Worm (Caenorhabditis elegans) whole organism, young adult: ENCODE measurements around the gene fis-1.

Experiments
- B0261.1 ChIP-seq: sonication (generic microtip); optimal IDR thresholded peaks from 2 replicates; lab custom pipeline; 2016; ENCODE audit warnings: mild to moderate bottlenecking, missing genetic modification characterization, moderate library complexity, missing compliant biosample characterization
- B0336.3 ChIP-seq: fragments of 200-800 bp; sonication (Bioruptor generic); IDR thresholded peaks from 2 replicates; pipeline ENCODE4 v1.3.6; 2022; ENCODE audit warnings: missing genetic modification characterization, missing compliant biosample characterization
- C17E4.6 ChIP-seq: fragments of 200-800 bp; sonication (Bioruptor generic); IDR thresholded peaks from 2 replicates; pipeline ENCODE4 v1.3.6; 2022; ENCODE audit warnings: missing genetic modification reagents, missing genetic modification characterization, missing compliant biosample characterization
- F23B12.7 ChIP-seq: sonication (generic microtip); optimal IDR thresholded peaks from 2 replicates; lab custom pipeline; 2017; ENCODE audit warnings: missing genetic modification characterization, mild to moderate bottlenecking, missing compliant biosample characterization, antibody characterized with exemption, moderate library complexity; ENCODE audit not compliant: insufficient read depth
- F49E8.2 ChIP-seq: sonication (generic microtip); optimal IDR thresholded peaks from 3 replicates; lab custom pipeline; 2017; ENCODE audit warnings: missing genetic modification characterization, mild to moderate bottlenecking, missing compliant biosample characterization, antibody characterized with exemption, moderate library complexity; ENCODE audit not compliant: insufficient read depth
- F55B11.4 ChIP-seq: sonication (generic microtip); optimal IDR thresholded peaks from 2 replicates; lab custom pipeline; 2016; ENCODE audit warnings: missing compliant biosample characterization, missing genetic modification characterization, borderline replicate concordance; ENCODE audit not compliant: insufficient read depth
- K11D2.4 ChIP-seq: fragments of 200-800 bp; sonication (Bioruptor generic); IDR thresholded peaks from 2 replicates; pipeline ENCODE4 v1.3.6; 2022; ENCODE audit warnings: missing genetic modification reagents, missing genetic modification characterization, missing compliant biosample characterization
- K12H6.12 ChIP-seq: fragments of 200-800 bp; sonication (Bioruptor generic); optimal IDR thresholded peaks from 2 replicates; lab custom pipeline; 2018; ENCODE audit warnings: mild to moderate bottlenecking, missing genetic modification characterization, missing compliant biosample characterization
- Y79H2A.3 ChIP-seq: fragments of 200-800 bp; sonication (Bioruptor generic); conservative IDR thresholded peaks from 2 replicates; pipeline ENCODE4 v1.3.6; 2022; ENCODE audit warnings: missing genetic modification reagents, missing genetic modification characterization, missing compliant biosample characterization
- Y95B8A.8 ChIP-seq: fragments of 200-800 bp; sonication (Bioruptor generic); IDR thresholded peaks from 2 replicates; pipeline ENCODE4 v1.3.6; 2022; ENCODE audit warnings: missing genetic modification reagents, missing genetic modification characterization, missing compliant biosample characterization
- ZK185.1 ChIP-seq: sonication (generic microtip); optimal IDR thresholded peaks from 2 replicates; lab custom pipeline; 2016; ENCODE audit warnings: mild to moderate bottlenecking, missing genetic modification characterization, missing compliant biosample characterization; ENCODE audit not compliant: poor library complexity, severe bottlenecking
- akir-1 ChIP-seq: fragments of 200-800 bp; sonication (Bioruptor generic); optimal IDR thresholded peaks from 2 replicates; lab custom pipeline; 2018; ENCODE audit warnings: mild to moderate bottlenecking, missing genetic modification characterization, moderate library complexity, missing compliant biosample characterization
- ama-1 ChIP-seq, 3 experiments: fragments of 150-350 bp in 1 of 3; sonication (generic microtip) in 2 of 3; optimal IDR thresholded peaks; 2 replicates each; lab custom pipeline; 2014 to 2018; ENCODE audit warnings: missing biosample characterization in 2 of 3, missing genetic modification characterization in 2 of 3, missing genetic modification reagents in 2 of 3
- attf-3 ChIP-seq: fragments of 200-800 bp; sonication (Bioruptor generic); conservative IDR thresholded peaks from 2 replicates; pipeline ENCODE4 v1.3.6; 2022; ENCODE audit warnings: missing genetic modification reagents, missing genetic modification characterization, missing compliant biosample characterization
- attf-6 ChIP-seq: fragments of 200-800 bp; sonication (Bioruptor generic); IDR thresholded peaks from 2 replicates; pipeline ENCODE4 v1.3.6; 2022; ENCODE audit warnings: missing genetic modification reagents, missing genetic modification characterization, missing compliant biosample characterization
- ccch-3 ChIP-seq: fragments of 200-800 bp; sonication (Bioruptor generic); optimal IDR thresholded peaks from 2 replicates; lab custom pipeline; 2018; ENCODE audit warnings: mild to moderate bottlenecking, missing genetic modification characterization, missing compliant biosample characterization
- chd-7 ChIP-seq: sonication (generic microtip); optimal IDR thresholded peaks from 2 replicates; lab custom pipeline; 2016; ENCODE audit warnings: mild to moderate bottlenecking, missing genetic modification characterization, moderate library complexity, missing compliant biosample characterization
- dpl-1 ChIP-seq: fragments of 150-350 bp; optimal IDR thresholded peaks from 2 replicates; lab custom pipeline; 2014; ENCODE audit warnings: missing biosample characterization, missing genetic modification reagents, missing genetic modification characterization
- him-1 ChIP-seq: sonication (generic microtip); optimal IDR thresholded peaks from 2 replicates; lab custom pipeline; 2016; ENCODE audit warnings: missing genotype, missing genetic modification reagents, missing genetic modification characterization, missing compliant biosample characterization
- hlh-12 ChIP-seq: sonication (generic microtip); optimal IDR thresholded peaks from 2 replicates; lab custom pipeline; 2016; ENCODE audit warnings: missing genetic modification characterization, missing compliant biosample characterization
- lin-26 ChIP-seq: fragments of 200-800 bp; sonication (Bioruptor generic); IDR thresholded peaks from 2 replicates; pipeline ENCODE4 v1.3.6; 2022; ENCODE audit warnings: missing genetic modification reagents, missing genetic modification characterization, missing compliant biosample characterization
- lin-35 ChIP-seq, 3 experiments: fragments of 150-350 bp in 2 of 3; sonication (generic microtip) in 1 of 3; optimal IDR thresholded peaks; 2 replicates each; lab custom pipeline; 2014 to 2018; ENCODE audit warnings: missing biosample characterization in 3 of 3, missing genetic modification characterization in 3 of 3, missing genetic modification reagents in 3 of 3
- lin-54 ChIP-seq: fragments of 200-800 bp; sonication (Bioruptor generic); optimal IDR thresholded peaks from 2 replicates; lab custom pipeline; 2018; ENCODE audit warnings: mild to moderate bottlenecking, missing genetic modification characterization, missing compliant biosample characterization
- lir-1 ChIP-seq: fragments of 200-800 bp; sonication (Bioruptor generic); conservative IDR thresholded peaks from 2 replicates; pipeline ENCODE4 v1.3.6; 2022; ENCODE audit warnings: missing genetic modification reagents, missing genetic modification characterization, missing compliant biosample characterization
- lsl-1 ChIP-seq: fragments of 200-800 bp; sonication (Bioruptor generic); optimal IDR thresholded peaks from 2 replicates; lab custom pipeline; 2018; ENCODE audit warnings: mild to moderate bottlenecking, missing genetic modification characterization, moderate library complexity, missing compliant biosample characterization
- madf-3 ChIP-seq: fragments of 200-800 bp; sonication (Bioruptor generic); IDR thresholded peaks from 2 replicates; pipeline ENCODE4 v1.3.6; 2022; ENCODE audit warnings: missing genetic modification reagents, missing genetic modification characterization, missing compliant biosample characterization
- madf-6 ChIP-seq: fragments of 200-800 bp; sonication (Bioruptor generic); IDR thresholded peaks from 2 replicates; pipeline ENCODE4 v1.3.6; 2022; ENCODE audit warnings: missing genetic modification reagents, missing genetic modification characterization, missing compliant biosample characterization
- madf-8 ChIP-seq: fragments of 200-800 bp; sonication (Bioruptor generic); conservative IDR thresholded peaks from 2 replicates; pipeline ENCODE4 v1.3.6; 2022; ENCODE audit warnings: missing genetic modification reagents, missing genetic modification characterization, missing compliant biosample characterization
- mcd-1 ChIP-seq: fragments of 200-800 bp; sonication (Bioruptor generic); IDR thresholded peaks from 2 replicates; pipeline ENCODE4 v1.3.6; 2022; ENCODE audit warnings: missing genetic modification reagents, missing genetic modification characterization, missing compliant biosample characterization
- mxl-1 ChIP-seq: sonication (generic microtip); optimal IDR thresholded peaks from 2 replicates; lab custom pipeline; 2016; ENCODE audit warnings: missing genetic modification characterization, missing compliant biosample characterization
- nfya-1 ChIP-seq: sonication (generic microtip); optimal IDR thresholded peaks from 2 replicates; lab custom pipeline; 2017; ENCODE audit warnings: antibody characterized with exemption, missing compliant biosample characterization, missing genetic modification characterization, borderline replicate concordance; ENCODE audit not compliant: insufficient read depth
- nfya-2 ChIP-seq: fragments of 200-800 bp; sonication (Bioruptor generic); IDR thresholded peaks from 2 replicates; pipeline ENCODE4 v1.3.6; 2022; ENCODE audit warnings: missing genetic modification reagents, missing genetic modification characterization, missing compliant biosample characterization
- nhr-179 ChIP-seq: sonication (generic microtip); optimal IDR thresholded peaks from 2 replicates; lab custom pipeline; 2016; ENCODE audit warnings: mild to moderate bottlenecking, missing genetic modification characterization, missing compliant biosample characterization
- nhr-80 ChIP-seq: sonication (generic microtip); optimal IDR thresholded peaks from 2 replicates; lab custom pipeline; 2016; ENCODE audit warnings: missing genetic modification characterization, missing compliant biosample characterization
- somi-1 ChIP-seq: fragments of 200-800 bp; sonication (Bioruptor generic); optimal IDR thresholded peaks from 2 replicates; lab custom pipeline; 2018; ENCODE audit warnings: mild to moderate bottlenecking, missing genetic modification characterization, missing compliant biosample characterization
- tbp1 ChIP-seq: fragments of 200-800 bp; sonication (Bioruptor generic); optimal IDR thresholded peaks from 2 replicates; lab custom pipeline; 2018; ENCODE audit warnings: mild to moderate bottlenecking, missing genetic modification characterization, missing compliant biosample characterization
- tbx-9 ChIP-seq: sonication (generic microtip); optimal IDR thresholded peaks from 2 replicates; lab custom pipeline; 2016; ENCODE audit warnings: borderline replicate concordance, missing genetic modification characterization, inconsistent platforms, missing compliant biosample characterization
- zfh-2 ChIP-seq: fragments of 200-800 bp; sonication (Bioruptor generic); conservative IDR thresholded peaks from 2 replicates; pipeline ENCODE4 v1.3.6; 2022; ENCODE audit warnings: missing genetic modification reagents, missing genetic modification characterization, missing compliant biosample characterization
- ztf-25 ChIP-seq: fragments of 200-800 bp; sonication (Bioruptor generic); IDR thresholded peaks from 2 replicates; pipeline ENCODE4 v1.3.6; 2022; ENCODE audit warnings: missing genetic modification reagents, missing genetic modification characterization, missing compliant biosample characterization

fis-1 gene

DNA sequence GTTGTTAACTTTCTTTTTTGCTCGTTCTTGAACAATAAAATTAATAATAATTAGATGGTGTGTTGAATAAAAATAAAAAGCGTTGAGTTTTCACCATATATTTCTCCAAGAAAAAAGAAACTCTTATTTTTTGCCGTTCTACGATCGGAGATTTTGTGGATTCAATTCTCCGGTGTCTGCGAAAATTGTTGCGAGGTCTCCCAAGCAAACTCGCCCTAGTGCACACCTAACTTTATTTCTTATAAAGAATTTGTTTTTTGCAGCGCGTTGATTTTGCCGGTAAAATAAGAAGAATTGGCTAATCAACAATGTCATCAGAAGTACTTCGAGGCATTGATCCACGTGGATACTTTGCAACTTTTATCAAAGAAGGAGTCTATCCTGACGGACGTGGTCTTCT, 13.5 kb upstream of the fis-1 start, which contains the start of gene exos-8 (continued):
- no peak for TF ChIP-seq zfh-2 (GFP tag; lab: Robert Waterston, UW)
- TF ChIP-seq dpl-1 (GFP tag; lab: Kevin White, UChicago) = peak; percentile 37
- TF ChIP-seq mcd-1 = peak; percentile 92
- peak; percentile 86 for TF ChIP-seq F23B12.7 (tag; lab: Kevin White, UChicago)
- peak; percentile 65 for TF ChIP-seq attf-3 (GFP tag; lab: Robert Waterston, UW)
- TF ChIP-seq ama-1 (optimal IDR thresholded peaks at IDR 0.05; lab: Kevin White, UChicago) = no peak
- TF ChIP-seq ama-1 (GFP tag; optimal IDR thresholded peaks at IDR 0.05; lab: Kevin White, UChicago) = no peak
- TF ChIP-seq nhr-80 (tag; lab: Kevin White, UChicago) = peak; percentile 54
- TF ChIP-seq chd-7 (tag; lab: Kevin White, UChicago) = no peak
- TF ChIP-seq madf-8 (GFP tag; lab: Robert Waterston, UW) = peak; percentile 36; the same call in 1 of the 2 replicates
- TF ChIP-seq hlh-12 (tag; lab: Kevin White, UChicago) = no peak
- TF ChIP-seq ZK185.1 = peak; percentile 48
- TF ChIP-seq akir-1 (GFP tag; lab: Kevin White, UChicago) = peak; percentile 44
- peak; percentile 40 for TF ChIP-seq lin-54 (GFP tag; lab: Kevin White, UChicago)
- no peak for TF ChIP-seq B0336.3 (GFP tag; lab: Robert Waterston, UW)
- 0 out of 2 replicates have a peak, but pooled peaks have one; percentile 51 for TF ChIP-seq lin-26
- TF ChIP-seq lir-1 (GFP tag; lab: Robert Waterston, UW) = no peak; the same call in 1 of the 2 replicates

DNA sequence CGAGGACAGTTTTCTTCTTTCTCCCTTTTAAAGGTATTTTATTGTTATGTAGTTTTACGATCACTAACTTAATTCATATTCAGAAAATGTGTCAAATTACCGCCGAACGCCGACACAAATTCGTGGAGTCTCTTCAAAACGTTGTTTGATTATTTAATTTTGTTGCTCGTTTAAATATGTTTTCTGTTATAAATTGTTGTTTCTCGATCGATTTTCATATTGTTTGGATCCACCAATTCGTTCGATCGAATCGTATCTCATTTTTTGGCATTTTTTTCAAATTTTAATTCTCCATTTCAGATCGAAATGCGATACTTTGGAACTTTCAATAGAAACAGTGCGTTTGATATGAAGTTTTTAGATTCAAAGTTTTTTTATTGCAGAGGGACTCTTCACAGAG, 12.4 kb upstream of the fis-1 start, which contains the start of gene F41G3.6:
Gene F41G3.6 (plus strand): TSS at position 301 of the 400 bp plus-strand sequence.
- no peak for TF ChIP-seq K11D2.4 (GFP tag; lab: Robert Waterston, UW)
- no peak for TF ChIP-seq Y95B8A.8 (GFP tag; lab: Robert Waterston, UW)
- TF ChIP-seq nhr-80 (tag; lab: Kevin White, UChicago) = no peak
- no peak for TF ChIP-seq nfya-2 (GFP tag; lab: Robert Waterston, UW)
- TF ChIP-seq tbx-9 = no peak
- no peak for TF ChIP-seq B0261.1 (tag; lab: Kevin White, UChicago)
- no peak for TF ChIP-seq C17E4.6 (GFP tag; lab: Robert Waterston, UW)
- no peak for TF ChIP-seq F55B11.4 (tag; lab: Kevin White, UChicago)
- TF ChIP-seq mxl-1 (tag; lab: Kevin White, UChicago) = no peak
- TF ChIP-seq him-1 (tag; lab: Kevin White, UChicago) = no peak
- TF ChIP-seq lsl-1 (GFP tag; lab: Kevin White, UChicago) = no peak
- no peak for TF ChIP-seq nhr-179

DNA sequence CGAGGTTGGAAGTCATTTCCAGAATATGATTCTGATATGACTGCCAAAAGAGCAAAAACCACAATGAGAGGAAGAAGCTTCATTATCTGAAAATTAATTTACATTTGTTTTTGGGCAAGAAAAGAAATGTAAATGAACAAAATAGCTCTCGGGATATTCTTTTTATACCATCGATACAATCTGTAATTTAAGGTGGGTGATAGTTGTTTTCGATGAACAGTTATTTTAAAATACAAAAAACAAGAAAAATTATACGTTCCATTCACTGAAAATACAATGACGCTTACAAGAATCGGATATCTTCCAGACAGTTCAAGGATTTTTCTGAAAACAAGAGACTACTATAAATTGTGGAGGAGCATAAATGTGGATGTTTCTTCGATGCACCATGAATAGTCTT, 10.3 kb upstream of the fis-1 start, which contains the start of gene ins-15:
Gene ins-15 (minus strand): TSS at position 101 of the 400 bp plus-strand sequence.
- TF ChIP-seq tbp1 (GFP tag; lab: Kevin White, UChicago) = no peak
- TF ChIP-seq F49E8.2 = no peak
- TF ChIP-seq akir-1 (GFP tag; lab: Kevin White, UChicago) = no peak
- TF ChIP-seq ccch-3 (GFP tag; lab: Kevin White, UChicago) = no peak
- TF ChIP-seq K12H6.12 = no peak
- no peak for TF ChIP-seq madf-6 (GFP tag; lab: Robert Waterston, UW)
- TF ChIP-seq F55B11.4 (tag; lab: Kevin White, UChicago) = no peak
- no peak for TF ChIP-seq nfya-1 (tag; lab: Kevin White, UChicago)
- no peak for TF ChIP-seq attf-6
- no peak for TF ChIP-seq somi-1 (GFP tag; lab: Kevin White, UChicago)
- no peak for TF ChIP-seq ztf-25
- TF ChIP-seq lin-26 = no peak
- no peak for TF ChIP-seq B0261.1 (tag; lab: Kevin White, UChicago)
- no peak for TF ChIP-seq madf-3 (GFP tag; lab: Robert Waterston, UW)
- no peak for TF ChIP-seq lin-35 (GFP tag; optimal IDR thresholded peaks at IDR 0.05; lab: Kevin White, UChicago)
- no peak for TF ChIP-seq mcd-1
- TF ChIP-seq chd-7 (tag; lab: Kevin White, UChicago) = no peak
- no peak for TF ChIP-seq Y79H2A.3
- TF ChIP-seq, all 124 proteins: peak for 0
